Fruit fly (Drosophila melanogaster): ENCODE measurements around the gene ZnT86D.

- TF ChIP-seq Dll (optimal IDR thresholded peaks at IDR 0.05) = no peak
- no peak for TF ChIP-seq psq (optimal IDR thresholded peaks at IDR 0.05)
- TF ChIP-seq usp (GFP tag; optimal IDR thresholded peaks at IDR 0.05) = no peak
- no peak for TF ChIP-seq CG8478 (optimal IDR thresholded peaks at IDR 0.05)
Measured at dm6 chr3R:11172460-11173168, 41.7 kb downstream of the ZnT86D start, which contains the start of gene Ugt35A1.
